Worm (Caenorhabditis elegans): ENCODE data around the gene F57H12.6.

The F57H12.6 gene

ce11 chrIV:7983728-7984346 lies 7.7 kb upstream of the F57H12.6 start (continued):
- TF ChIP-seq pha-4 (GFP tag; IDR thresholded peaks at IDR 0.05) = peak; percentile 34; the same call in 1 of the 2 replicates
- no peak for TF ChIP-seq pha-4 (tag; optimal IDR thresholded peaks at IDR 0.05)
- peak; percentile 58 for TF ChIP-seq aha-1 (tag)
- TF ChIP-seq zfp-3 (GFP tag; conservative IDR thresholded peaks at IDR 0.05) = peak; percentile 67; the same call in 1 of the 2 replicates

ce11 chrIV:7983021-7983420 lies 6.9 kb upstream of the F57H12.6 start:
- TF ChIP-seq jun-1 (tag; optimal IDR thresholded peaks at IDR 0.05) = no peak
- no peak for TF ChIP-seq hmg-1.1 (GFP tag; IDR thresholded peaks at IDR 0.05)
- no peak for TF ChIP-seq gei-8 (GFP tag; optimal IDR thresholded peaks at IDR 0.05)
- no peak for TF ChIP-seq nhr-42 (GFP tag; IDR thresholded peaks at IDR 0.05)
- no peak for TF ChIP-seq skn-1 (tag; optimal IDR thresholded peaks at IDR 0.05)
- TF ChIP-seq egl-27 (tag; optimal IDR thresholded peaks at IDR 0.05) = no peak
- no peak for TF ChIP-seq mes-2 (tag; optimal IDR thresholded peaks at IDR 0.05; ENCODE audit: poor library complexity, severe bottlenecking)
- TF ChIP-seq F37D6.2 (tag; optimal IDR thresholded peaks at IDR 0.05) = no peak
- no peak for TF ChIP-seq mep-1 (tag; optimal IDR thresholded peaks at IDR 0.05)
- TF ChIP-seq Y75B8A.6 (GFP tag; IDR thresholded peaks at IDR 0.05) = no peak
- no peak for TF ChIP-seq ztf-7 (tag; optimal IDR thresholded peaks at IDR 0.05)
- no peak for TF ChIP-seq ces-1 (GFP tag; optimal IDR thresholded peaks at IDR 0.05)
- TF ChIP-seq lin-29 (GFP tag; IDR thresholded peaks at IDR 0.05) = no peak
- TF ChIP-seq lin-38 (GFP tag; IDR thresholded peaks at IDR 0.05) = no peak
- TF ChIP-seq lin-13 (GFP tag; optimal IDR thresholded peaks at IDR 0.05) = no peak
- no peak for TF ChIP-seq spr-1 (tag; optimal IDR thresholded peaks at IDR 0.05)
- TF ChIP-seq lir-3 (tag; optimal IDR thresholded peaks at IDR 0.05) = no peak

ce11 chrIV:7982024-7982576 lies 6.0 kb upstream of the F57H12.6 start, which contains the start of gene arf-5:
Gene arf-5 (plus strand): TSS chrIV:7982526.
- TF ChIP-seq nhr-76 (tag; optimal IDR thresholded peaks at IDR 0.05) (no peak), snpc-1.2 (GFP tag; IDR thresholded peaks at IDR 0.05) (no peak), mdl-1 (tag; optimal IDR thresholded peaks at IDR 0.05) (peak in 1 of 2 experiments; percentile 82), lin-39 (tag; optimal IDR thresholded peaks at IDR 0.05) (no peak), nhr-6 (tag; optimal IDR thresholded peaks at IDR 0.05) (peak; percentile 2), daf-19 (GFP tag; conservative IDR thresholded peaks at IDR 0.05) (no peak), hif-1 (tag; optimal IDR thresholded peaks at IDR 0.05) (no peak), zfp-2 (tag; optimal IDR thresholded peaks at IDR 0.05) (no peak), F44E2.7 (GFP tag; IDR thresholded peaks at IDR 0.05) (no peak), nhr-42 (GFP tag; IDR thresholded peaks at IDR 0.05) (no peak), dve-1 (tag; optimal IDR thresholded peaks at IDR 0.05; ENCODE audit: insufficient read depth) (peak; percentile 40), unc-62 (GFP tag; optimal IDR thresholded peaks at IDR 0.05 in 1 of 2) (no peak), unc-62 (tag; optimal IDR thresholded peaks at IDR 0.05) (no peak), Y5F2A.4 (GFP tag; optimal IDR thresholded peaks at IDR 0.05) (no peak), skn-1 (tag; optimal IDR thresholded peaks at IDR 0.05) (no peak), dpl-1 (GFP tag; optimal IDR thresholded peaks at IDR 0.05) (peak; percentile 42), egl-43 (GFP tag; IDR thresholded peaks at IDR 0.05) (no peak), hlh-30 (tag; optimal IDR thresholded peaks at IDR 0.05; ENCODE audit: insufficient read depth) (peak; percentile 64), cey-2 (tag; optimal IDR thresholded peaks at IDR 0.05; ENCODE audit: borderline replicate concordance, insufficient read depth) (no peak), lin-38 (GFP tag; IDR thresholded peaks at IDR 0.05) (no peak), mxl-3 (GFP tag; optimal IDR thresholded peaks at IDR 0.05) (peak; percentile 85), snpc-4 (tag; optimal IDR thresholded peaks at IDR 0.05) (no peak), ZK337.2 (GFP tag; IDR thresholded peaks at IDR 0.05) (no peak), saeg-2 (GFP tag; IDR thresholded peaks at IDR 0.05) (no peak), mep-1 (tag; optimal IDR thresholded peaks at IDR 0.05) (peak; percentile 53), T20F7.1 (GFP tag; optimal IDR thresholded peaks at IDR 0.05) (peak; percentile 33), ceh-44 (GFP tag; IDR thresholded peaks at IDR 0.05) (no peak), Y105C5A.15 (GFP tag; IDR thresholded peaks at IDR 0.05) (no peak), set-16 (GFP tag; IDR thresholded peaks at IDR 0.05) (no peak), nhr-25 (tag; optimal IDR thresholded peaks at IDR 0.05; ENCODE audit: borderline replicate concordance, insufficient read depth) (no peak), lin-29 (GFP tag; IDR thresholded peaks at IDR 0.05) (no peak)
